Fruit fly (Drosophila melanogaster) Kc167 (cell line): ENCODE measurements around the gene CG13055.

Source experiments
- Myc ChIP-seq: fragments of >200 bp; optimal IDR thresholded peaks from 2 replicates; lab custom pipeline; 2017; ENCODE audit warnings: missing external identifiers
- Sin3A ChIP-seq: fragments of >200 bp; optimal IDR thresholded peaks from 2 replicates; lab custom pipeline; 2018; ENCODE audit warnings: missing external identifiers
- h ChIP-seq: fragments of >200 bp; optimal IDR thresholded peaks from 3 replicates; lab custom pipeline; 2018; ENCODE audit warnings: missing external identifiers
- psq ChIP-seq: fragments of >200 bp; optimal IDR thresholded peaks from 2 replicates; lab custom pipeline; 2017; ENCODE audit warnings: missing external identifiers

DNA sequence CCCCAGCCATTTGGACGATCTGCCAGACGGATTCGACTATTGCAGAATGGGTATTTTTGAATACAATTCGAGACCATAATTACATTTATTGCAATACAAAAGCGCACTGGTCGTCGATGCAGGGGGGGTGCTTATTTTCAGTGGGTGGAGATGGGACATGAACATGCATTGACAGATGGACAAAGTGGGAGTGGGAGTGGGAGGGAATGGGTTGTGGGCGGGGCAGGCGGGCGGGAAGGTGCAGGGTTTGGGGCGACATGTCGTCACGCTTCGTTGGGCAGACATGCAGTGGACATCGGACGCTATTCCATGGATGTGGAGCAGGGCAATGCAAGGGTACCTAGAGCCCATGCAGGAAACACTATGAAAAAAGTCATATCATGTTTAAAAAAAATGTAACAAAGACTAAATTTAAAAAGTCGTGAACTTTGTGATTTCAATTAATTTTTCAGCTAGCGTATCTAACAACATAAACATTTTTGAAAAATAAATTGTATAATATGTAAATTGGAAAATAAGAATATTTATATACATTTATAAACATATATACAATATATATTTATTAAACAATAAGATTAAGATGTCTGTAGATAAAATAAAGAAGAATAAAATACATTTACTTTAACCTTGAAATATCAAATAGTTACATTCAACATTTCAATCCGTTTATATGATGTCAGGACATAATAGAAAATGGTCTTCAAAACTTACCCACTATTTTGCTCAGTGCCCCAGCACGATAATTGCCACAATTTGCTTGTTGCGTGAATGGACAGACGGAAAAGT lies 43.9 kb downstream of the CG13055 start:
- no peak for TF ChIP-seq Myc
- TF ChIP-seq Sin3A (lab: Kevin White, UChicago), result no peak
- TF ChIP-seq h (lab: Kevin White, UChicago), result no peak
- TF ChIP-seq psq (lab: Kevin White, UChicago), result no peak
